Worm (Caenorhabditis elegans) whole organism, L4 larva: ENCODE measurements around the gene nop-1.

Experiments used
- F26F4.8 ChIP-seq: fragments of 200-800 bp; sonication (Bioruptor generic); conservative IDR thresholded peaks from 2 replicates; pipeline ENCODE4 v1.3.6; 2022; ENCODE audit warnings: missing genetic modification characterization, missing compliant biosample characterization
- F49E8.2 ChIP-seq: sonication (generic microtip); optimal IDR thresholded peaks from 2 replicates; lab custom pipeline; 2016; ENCODE audit warnings: missing compliant biosample characterization, mild to moderate bottlenecking, missing genetic modification characterization, borderline replicate concordance
- T20F7.1 ChIP-seq: fragments of 200-800 bp; sonication (Bioruptor generic); optimal IDR thresholded peaks from 2 replicates; lab custom pipeline; 2018; ENCODE audit warnings: mild to moderate bottlenecking, missing genetic modification characterization, missing compliant biosample characterization
- Y48G9A.11 ChIP-seq: fragments of 200-800 bp; sonication (Bioruptor generic); IDR thresholded peaks from 2 replicates; pipeline ENCODE4 v1.3.6; 2022; ENCODE audit warnings: missing genetic modification reagents, missing genetic modification characterization, missing compliant biosample characterization
- Y75B8A.6 ChIP-seq: fragments of 200-800 bp; sonication (Bioruptor generic); IDR thresholded peaks from 2 replicates; pipeline ENCODE4 v1.3.6; 2022; ENCODE audit warnings: missing genetic modification reagents, missing genetic modification characterization, missing compliant biosample characterization
- aha-1 ChIP-seq: fragments of 150-350 bp; peaks from one replicate; lab custom pipeline; 2014; ENCODE audit warnings: missing biosample characterization, missing genetic modification characterization
- ama-1 ChIP-seq: fragments of 150-350 bp; optimal IDR thresholded peaks from 2 replicates; lab custom pipeline; 2014; ENCODE audit warnings: inconsistent platforms, mixed read lengths
- arid-1 ChIP-seq: fragments of 200-800 bp; sonication (Bioruptor generic); conservative IDR thresholded peaks from 2 replicates; pipeline ENCODE4 v1.3.6; 2022; ENCODE audit warnings: missing genetic modification reagents, missing genetic modification characterization, missing compliant biosample characterization
- ceh-20 ChIP-seq: fragments of 200-800 bp; sonication (Bioruptor generic); IDR thresholded peaks from 2 replicates; pipeline ENCODE4 v1.3.6; 2022; ENCODE audit warnings: missing genetic modification reagents, missing genetic modification characterization, missing compliant biosample characterization
- ceh-28 ChIP-seq: fragments of 150-350 bp; optimal IDR thresholded peaks from 2 replicates; lab custom pipeline; 2014; ENCODE audit warnings: missing biosample characterization, missing genetic modification reagents, missing genetic modification characterization
- ceh-82 ChIP-seq: sonication (generic microtip); optimal IDR thresholded peaks from 2 replicates; lab custom pipeline; 2017; ENCODE audit warnings: missing biosample characterization, missing genetic modification characterization
- daf-8 ChIP-seq: fragments of 200-800 bp; sonication (Bioruptor generic); IDR thresholded peaks from 2 replicates; pipeline ENCODE4 v1.3.6; 2022; ENCODE audit warnings: missing genetic modification characterization, missing compliant biosample characterization
- dmd-6 ChIP-seq: fragments of 200-800 bp; sonication (Bioruptor generic); IDR thresholded peaks from 2 replicates; pipeline ENCODE4 v1.3.6; 2022; ENCODE audit warnings: missing genetic modification reagents, missing genetic modification characterization, missing compliant biosample characterization
- dmd-9 ChIP-seq: fragments of 200-800 bp; sonication (Bioruptor generic); IDR thresholded peaks from 2 replicates; pipeline ENCODE4 v1.3.6; 2022; ENCODE audit warnings: missing genetic modification reagents, missing genetic modification characterization, missing compliant biosample characterization
- duxl-1 ChIP-seq: sonication (generic microtip); optimal IDR thresholded peaks from 2 replicates; lab custom pipeline; 2016; ENCODE audit warnings: mild to moderate bottlenecking, missing genetic modification characterization, moderate library complexity, missing compliant biosample characterization; ENCODE audit not compliant: poor library complexity
- dve-1 ChIP-seq: sonication (generic microtip); optimal IDR thresholded peaks from 2 replicates; lab custom pipeline; 2017; ENCODE audit warnings: antibody characterized with exemption, mild to moderate bottlenecking, missing genetic modification characterization, missing compliant biosample characterization; ENCODE audit not compliant: insufficient read depth
- fos-1 ChIP-seq: fragments of 150-350 bp; optimal IDR thresholded peaks from 2 replicates; lab custom pipeline; 2014; ENCODE audit warnings: missing biosample characterization, missing genetic modification characterization
- hif-1 ChIP-seq, 2 experiments: sonication (generic microtip); optimal IDR thresholded peaks; 2 replicates each; lab custom pipeline; 2016 to 2017; ENCODE audit warnings: missing compliant biosample characterization in 2 of 2, missing genetic modification characterization in 2 of 2, missing genetic modification reagents in 2 of 2, missing genotype in 2 of 2, mild to moderate bottlenecking in 1 of 2
- hlh-11 ChIP-seq: fragments of 200-800 bp; sonication (Bioruptor generic); optimal IDR thresholded peaks from 2 replicates; lab custom pipeline; 2018; ENCODE audit warnings: mild to moderate bottlenecking, missing genetic modification characterization, missing compliant biosample characterization
- hlh-30 ChIP-seq: sonication (generic microtip); optimal IDR thresholded peaks from 2 replicates; lab custom pipeline; 2017; ENCODE audit warnings: antibody characterized with exemption, mild to moderate bottlenecking, missing genetic modification characterization, missing compliant biosample characterization; ENCODE audit not compliant: insufficient read depth
- lim-7 ChIP-seq: fragments of 200-800 bp; sonication (Bioruptor generic); IDR thresholded peaks from 2 replicates; pipeline ENCODE4 v1.3.6; 2022; ENCODE audit warnings: missing genetic modification characterization, missing compliant biosample characterization
- lin-15B ChIP-seq: fragments of 150-350 bp; sonication (generic microtip); optimal IDR thresholded peaks from 3 replicates; lab custom pipeline; 2014; ENCODE audit warnings: missing biosample characterization, missing genetic modification characterization
- lin-29 ChIP-seq: fragments of 200-800 bp; sonication (Bioruptor generic); IDR thresholded peaks from 2 replicates; pipeline ENCODE4 v1.3.6; 2022; ENCODE audit warnings: missing genetic modification reagents, missing genetic modification characterization, missing compliant biosample characterization
- lin-38 ChIP-seq: fragments of 200-800 bp; sonication (Bioruptor generic); IDR thresholded peaks from 2 replicates; pipeline ENCODE4 v1.3.6; 2022; ENCODE audit warnings: missing genetic modification reagents, missing genetic modification characterization, missing compliant biosample characterization
- lsy-2 ChIP-seq, 2 experiments: fragments of 150-350 bp in 1 of 2; sonication (generic microtip) in 1 of 2; optimal IDR thresholded peaks; 2 replicates each; lab custom pipeline; 2014 to 2017; ENCODE audit warnings: missing biosample characterization in 2 of 2, missing genetic modification characterization in 2 of 2
- madf-5 ChIP-seq, 2 experiments: fragments of 200-800 bp; sonication (Bioruptor generic); IDR thresholded peaks; 2 replicates each; pipeline ENCODE4 v1.3.6; 2022; ENCODE audit warnings: missing compliant biosample characterization in 2 of 2, missing genetic modification characterization in 2 of 2
- mdl-1 ChIP-seq, 2 experiments: fragments of 150-350 bp in 1 of 2; sonication (generic microtip) in 1 of 2; optimal IDR thresholded peaks; 2 replicates each; lab custom pipeline; 2014 to 2017; ENCODE audit warnings: missing biosample characterization in 2 of 2, missing genetic modification characterization in 2 of 2
- mep-1 ChIP-seq: fragments of 150-350 bp; sonication (generic microtip); optimal IDR thresholded peaks from 3 replicates; lab custom pipeline; 2014; ENCODE audit warnings: missing biosample characterization, missing genetic modification characterization
- mes-2 ChIP-seq: sonication (generic microtip); optimal IDR thresholded peaks from 2 replicates; lab custom pipeline; 2016; ENCODE audit warnings: missing genotype, mild to moderate bottlenecking, missing genetic modification characterization, missing compliant biosample characterization; ENCODE audit not compliant: poor library complexity, severe bottlenecking
- mxl-3 ChIP-seq: fragments of 200-800 bp; sonication (Bioruptor generic); optimal IDR thresholded peaks from 2 replicates; lab custom pipeline; 2018; ENCODE audit warnings: mild to moderate bottlenecking, missing genetic modification characterization, missing compliant biosample characterization
- nhr-102 ChIP-seq: sonication (generic microtip); optimal IDR thresholded peaks from 2 replicates; lab custom pipeline; 2016; ENCODE audit warnings: mild to moderate bottlenecking, missing genetic modification characterization, moderate library complexity, missing compliant biosample characterization
- nhr-25 ChIP-seq: sonication (generic microtip); optimal IDR thresholded peaks from 2 replicates; lab custom pipeline; 2017; ENCODE audit warnings: missing genetic modification characterization, mild to moderate bottlenecking, missing compliant biosample characterization, antibody characterized with exemption, moderate library complexity, borderline replicate concordance; ENCODE audit not compliant: insufficient read depth
- nhr-28 ChIP-seq: fragments of 150-350 bp; optimal IDR thresholded peaks from 2 replicates; lab custom pipeline; 2014; ENCODE audit warnings: missing biosample characterization, missing genetic modification characterization
- nhr-42 ChIP-seq: fragments of 200-800 bp; sonication (Bioruptor generic); IDR thresholded peaks from 2 replicates; pipeline ENCODE4 v1.3.6; 2022; ENCODE audit warnings: missing genetic modification characterization, missing compliant biosample characterization
- nhr-48 ChIP-seq: sonication (generic microtip); optimal IDR thresholded peaks from 2 replicates; lab custom pipeline; 2016; ENCODE audit warnings: mild to moderate bottlenecking, missing genetic modification characterization, missing compliant biosample characterization
- nhr-6 ChIP-seq: fragments of 150-350 bp; optimal IDR thresholded peaks from 2 replicates; lab custom pipeline; 2014; ENCODE audit warnings: missing biosample characterization, missing genetic modification characterization
- nhr-77 ChIP-seq: fragments of 150-350 bp; optimal IDR thresholded peaks from 2 replicates; lab custom pipeline; 2014; ENCODE audit warnings: missing biosample characterization, missing genetic modification characterization
- php-3 ChIP-seq: fragments of 200-800 bp; sonication (Bioruptor generic); IDR thresholded peaks from 2 replicates; pipeline ENCODE4 v1.3.6; 2022; ENCODE audit warnings: missing genetic modification reagents, missing genetic modification characterization, missing compliant biosample characterization
- pqm-1 ChIP-seq: sonication (generic microtip); optimal IDR thresholded peaks from 2 replicates; lab custom pipeline; 2017; ENCODE audit warnings: missing biosample characterization, missing genetic modification characterization
- set-16 ChIP-seq: fragments of 200-800 bp; sonication (Bioruptor generic); IDR thresholded peaks from 2 replicates; pipeline ENCODE4 v1.3.6; 2022; ENCODE audit warnings: missing genetic modification reagents, missing genetic modification characterization, missing compliant biosample characterization
- spr-1 ChIP-seq: sonication (generic microtip); optimal IDR thresholded peaks from 2 replicates; lab custom pipeline; 2016; ENCODE audit warnings: mild to moderate bottlenecking, missing genetic modification characterization, missing compliant biosample characterization
- unc-130 ChIP-seq: sonication (generic microtip); optimal IDR thresholded peaks from 2 replicates; lab custom pipeline; 2016; ENCODE audit warnings: missing genetic modification reagents, missing genetic modification characterization, missing compliant biosample characterization
- unc-39 ChIP-seq: sonication (generic microtip); optimal IDR thresholded peaks from 2 replicates; lab custom pipeline; 2017; ENCODE audit warnings: missing biosample characterization, missing genetic modification characterization
- unc-62 ChIP-seq, 3 experiments: fragments of 150-350 bp in 1 of 3; sonication (generic microtip); optimal IDR thresholded peaks in 2 of 3; peaks in 1 of 3; 1 replicate in 1 of 3; 2 replicates in 2 of 3; lab custom pipeline; 2014 to 2017; ENCODE audit warnings: missing biosample characterization in 3 of 3, missing genetic modification characterization in 3 of 3, missing genetic modification reagents in 3 of 3, missing genotype in 1 of 3
- zfp-3 ChIP-seq: fragments of 200-800 bp; sonication (Bioruptor generic); conservative IDR thresholded peaks from 2 replicates; pipeline ENCODE4 v1.3.6; 2022; ENCODE audit warnings: missing genetic modification reagents, missing genetic modification characterization, missing compliant biosample characterization
- ztf-11 ChIP-seq: fragments of 150-350 bp; optimal IDR thresholded peaks from 2 replicates; lab custom pipeline; 2014; ENCODE audit warnings: missing biosample characterization, missing genetic modification characterization
- ztf-7 ChIP-seq: fragments of 150-350 bp; optimal IDR thresholded peaks from 2 replicates; lab custom pipeline; 2014; ENCODE audit warnings: missing biosample characterization, missing genetic modification characterization

Gene nop-1

ce11 chrIII:5958172-5958886 is at the start of gene nop-1, which contains the start of gene nono-1:
Gene nop-1, plus strand, starts transcription at chrIII:5958722.
Gene nono-1, minus strand, starts transcription at chrIII:5958246.
- TF ChIP-seq ama-1 (lab: Kevin White, UChicago) (no peak), hlh-11 (tag; lab: Kevin White, UChicago) (peak; percentile 5), hif-1 (tag; optimal IDR thresholded peaks at IDR 0.05; lab: Kevin White, UChicago) (no peak), nhr-48 (tag; lab: Kevin White, UChicago) (no peak), mes-2 (peak; percentile 43), F49E8.2 (tag; lab: Kevin White, UChicago) (no peak), mdl-1 (tag; optimal IDR thresholded peaks at IDR 0.05; lab: Kevin White, UChicago) (peak in 1 of 2 experiments; percentile 53), madf-5 (GFP tag; IDR thresholded peaks at IDR 0.05; lab: Robert Waterston, UW) (no peak), set-16 (no peak), unc-130 (GFP tag; lab: Kevin White, UChicago) (no peak), lin-29 (GFP tag; lab: Robert Waterston, UW) (no peak), lsy-2 (tag; optimal IDR thresholded peaks at IDR 0.05; lab: Kevin White, UChicago) (peak in 1 of 2 experiments; percentile 17), nhr-6 (tag; lab: Kevin White, UChicago) (no peak), lim-7 (GFP tag; lab: Robert Waterston, UW) (no peak), lin-15B (no peak), daf-8 (GFP tag; lab: Robert Waterston, UW) (no peak), aha-1 (tag; lab: Kevin White, UChicago) (peak; percentile 58), Y75B8A.6 (GFP tag; lab: Robert Waterston, UW) (no peak), nhr-77 (tag; lab: Kevin White, UChicago) (no peak), F26F4.8 (no peak), spr-1 (no peak), hlh-30 (tag; lab: Kevin White, UChicago) (peak; percentile 42), ceh-82 (no peak), pqm-1 (tag; lab: Kevin White, UChicago) (no peak), zfp-3 (GFP tag; lab: Robert Waterston, UW) (no peak), Y48G9A.11 (GFP tag; lab: Robert Waterston, UW) (no peak), ztf-11 (tag; lab: Kevin White, UChicago) (no peak), dmd-9 (no peak)

- peak; percentile 47 for TF ChIP-seq mes-2
- TF ChIP-seq lsy-2 (tag; optimal IDR thresholded peaks at IDR 0.05; lab: Kevin White, UChicago): peak in 1 of 2 experiments; percentile 9
- TF ChIP-seq ztf-7 (tag; lab: Kevin White, UChicago): no peak
- TF ChIP-seq dmd-6 (GFP tag; lab: Robert Waterston, UW): 0 out of 2 replicates have a peak, but pooled peaks have one; percentile 14
- no peak for TF ChIP-seq lin-15B
- TF ChIP-seq ceh-20 (GFP tag; lab: Robert Waterston, UW): no peak
- TF ChIP-seq nhr-25 (tag; lab: Kevin White, UChicago): no peak
- no peak for TF ChIP-seq fos-1
- no peak for TF ChIP-seq nhr-42 (GFP tag; lab: Robert Waterston, UW)
- peak; percentile 79 for TF ChIP-seq hlh-11 (tag; lab: Kevin White, UChicago)
- TF ChIP-seq lin-38: peak; percentile 18; the same call in 1 of the 2 replicates
- peak in 1 of 2 experiments; percentile 62 for TF ChIP-seq unc-62 (GFP tag; optimal IDR thresholded peaks at IDR 0.05 in 1 of 2; lab: Kevin White, UChicago)
- no peak for TF ChIP-seq unc-62 (tag; optimal IDR thresholded peaks at IDR 0.05; lab: Kevin White, UChicago)
- no peak for TF ChIP-seq T20F7.1 (GFP tag; lab: Kevin White, UChicago)
- TF ChIP-seq spr-1: no peak
- 0 out of 2 replicates have a peak, but pooled peaks have one; percentile 15 for TF ChIP-seq arid-1 (GFP tag; lab: Robert Waterston, UW)
- TF ChIP-seq php-3 (GFP tag; lab: Robert Waterston, UW): 0 out of 2 replicates have a peak, but pooled peaks have one; percentile 20
- TF ChIP-seq nhr-28 (tag; lab: Kevin White, UChicago): peak; percentile 42
- peak; percentile 13 for TF ChIP-seq mxl-3 (GFP tag; lab: Kevin White, UChicago)
- peak; percentile 55 for TF ChIP-seq pqm-1 (tag; lab: Kevin White, UChicago)
- TF ChIP-seq ceh-28 (tag; lab: Kevin White, UChicago): no peak
- TF ChIP-seq F26F4.8: no peak
- peak; percentile 38 for TF ChIP-seq ama-1 (lab: Kevin White, UChicago)
- TF ChIP-seq duxl-1 (tag; lab: Kevin White, UChicago): peak; percentile 39
- TF ChIP-seq dve-1 (tag; lab: Kevin White, UChicago): peak; percentile 79
- TF ChIP-seq nhr-102 (tag; lab: Kevin White, UChicago): no peak
- TF ChIP-seq unc-39 (tag; lab: Kevin White, UChicago): no peak
- TF ChIP-seq mep-1: peak; percentile 31
These were observed 43.8 kb upstream of the nop-1 start for ce11 chrIII:5914717-5915116.
